Worm (Caenorhabditis elegans) whole organism, L4 larva: Measurements from ENCODE around the gene Y54F10AR.1.
"Not testable (repeated sequence)": the region's sequence is repeated elsewhere in the genome, so short reads cannot be mapped to it uniquely, and the experiment has no call there.

Experiments
- F26F4.8 ChIP-seq: fragments of 200-800 bp; sonication (Bioruptor generic); conservative IDR thresholded peaks from 2 replicates; pipeline ENCODE4 v1.3.6; 2022; ENCODE audit warnings: missing genetic modification characterization, missing compliant biosample characterization
- Y75B8A.6 ChIP-seq: fragments of 200-800 bp; sonication (Bioruptor generic); IDR thresholded peaks from 2 replicates; pipeline ENCODE4 v1.3.6; 2022; ENCODE audit warnings: missing genetic modification reagents, missing genetic modification characterization, missing compliant biosample characterization
- ceh-82 ChIP-seq: sonication (generic microtip); optimal IDR thresholded peaks from 2 replicates; lab custom pipeline; 2017; ENCODE audit warnings: missing biosample characterization, missing genetic modification characterization
- ctbp-1 ChIP-seq: fragments of 200-800 bp; sonication (Bioruptor generic); IDR thresholded peaks from 2 replicates; pipeline ENCODE4 v1.3.6; 2022; ENCODE audit warnings: missing genetic modification reagents, missing genetic modification characterization, missing compliant biosample characterization
- fos-1 ChIP-seq: fragments of 150-350 bp; optimal IDR thresholded peaks from 2 replicates; lab custom pipeline; 2014; ENCODE audit warnings: missing biosample characterization, missing genetic modification characterization
- hlh-30 ChIP-seq: sonication (generic microtip); optimal IDR thresholded peaks from 2 replicates; lab custom pipeline; 2017; ENCODE audit warnings: antibody characterized with exemption, mild to moderate bottlenecking, missing genetic modification characterization, missing compliant biosample characterization; ENCODE audit not compliant: insufficient read depth
- snpc-4 ChIP-seq: fragments of 150-350 bp; optimal IDR thresholded peaks from 2 replicates; lab custom pipeline; 2014; ENCODE audit warnings: missing biosample characterization, missing genetic modification characterization

ce11 chrIII:2583302-2583701, 7.8 kb upstream of the Y54F10AR.1 start:
- not testable (repeated sequence) for TF ChIP-seq ceh-82 (tag; lab: Kevin White, UChicago); Y75B8A.6; fos-1 (tag; lab: Kevin White, UChicago); snpc-4 (tag; lab: Kevin White, UChicago); hlh-30 (tag; lab: Kevin White, UChicago); ctbp-1; F26F4.8 (GFP tag; lab: Robert Waterston, UW)
